Worm (Caenorhabditis elegans) whole organism, young adult: Measurements from ENCODE around the gene rbm-25.

Source experiments
- B0035.1 ChIP-seq: sonication (generic microtip); optimal IDR thresholded peaks from 2 replicates; lab custom pipeline; 2016; ENCODE audit warnings: missing genetic modification characterization, mild to moderate bottlenecking, missing compliant biosample characterization, missing genotype, missing genetic modification reagents
- D2030.7 ChIP-seq: fragments of 200-800 bp; sonication (Bioruptor generic); IDR thresholded peaks from 2 replicates; pipeline ENCODE4 v1.3.6; 2022; ENCODE audit warnings: missing genetic modification reagents, missing genetic modification characterization, missing compliant biosample characterization
- F22D6.2 ChIP-seq: sonication (generic microtip); optimal IDR thresholded peaks from 2 replicates; lab custom pipeline; 2016; ENCODE audit warnings: mild to moderate bottlenecking, missing genetic modification characterization, missing compliant biosample characterization
- F57A8.1 ChIP-seq: fragments of 200-800 bp; sonication (Bioruptor generic); optimal IDR thresholded peaks from 2 replicates; lab custom pipeline; 2018; ENCODE audit warnings: mild to moderate bottlenecking, missing genetic modification characterization, moderate library complexity, missing compliant biosample characterization
- F57C9.4 ChIP-seq: sonication (generic microtip); optimal IDR thresholded peaks from 2 replicates; lab custom pipeline; 2017; ENCODE audit warnings: mild to moderate bottlenecking, missing genetic modification characterization, missing compliant biosample characterization
- K11D2.4 ChIP-seq: fragments of 200-800 bp; sonication (Bioruptor generic); IDR thresholded peaks from 2 replicates; pipeline ENCODE4 v1.3.6; 2022; ENCODE audit warnings: missing genetic modification reagents, missing genetic modification characterization, missing compliant biosample characterization
- ZK185.1 ChIP-seq: sonication (generic microtip); optimal IDR thresholded peaks from 2 replicates; lab custom pipeline; 2016; ENCODE audit warnings: mild to moderate bottlenecking, missing genetic modification characterization, missing compliant biosample characterization; ENCODE audit not compliant: poor library complexity, severe bottlenecking
- akir-1 ChIP-seq: fragments of 200-800 bp; sonication (Bioruptor generic); optimal IDR thresholded peaks from 2 replicates; lab custom pipeline; 2018; ENCODE audit warnings: mild to moderate bottlenecking, missing genetic modification characterization, moderate library complexity, missing compliant biosample characterization
- athp-1 ChIP-seq: sonication (generic microtip); optimal IDR thresholded peaks from 2 replicates; lab custom pipeline; 2017; ENCODE audit warnings: mild to moderate bottlenecking, missing genetic modification characterization, missing compliant biosample characterization
- ceh-27 ChIP-seq: fragments of 200-800 bp; sonication (Bioruptor generic); optimal IDR thresholded peaks from 2 replicates; lab custom pipeline; 2018; ENCODE audit warnings: mild to moderate bottlenecking, missing genetic modification characterization, moderate library complexity, missing compliant biosample characterization
- ceh-79 ChIP-seq: sonication (generic microtip); optimal IDR thresholded peaks from 2 replicates; lab custom pipeline; 2017; ENCODE audit warnings: mild to moderate bottlenecking, missing genetic modification characterization, missing compliant biosample characterization
- chd-7 ChIP-seq: sonication (generic microtip); optimal IDR thresholded peaks from 2 replicates; lab custom pipeline; 2016; ENCODE audit warnings: mild to moderate bottlenecking, missing genetic modification characterization, moderate library complexity, missing compliant biosample characterization
- dpff-1 ChIP-seq: sonication (generic microtip); optimal IDR thresholded peaks from 2 replicates; lab custom pipeline; 2017; ENCODE audit warnings: mild to moderate bottlenecking, missing genetic modification characterization, missing compliant biosample characterization
- ets-4 ChIP-seq: fragments of 200-800 bp; sonication (Bioruptor generic); optimal IDR thresholded peaks from 2 replicates; lab custom pipeline; 2018; ENCODE audit warnings: mild to moderate bottlenecking, missing genetic modification characterization, missing compliant biosample characterization
- fkh-3 ChIP-seq: sonication (generic microtip); optimal IDR thresholded peaks from 2 replicates; lab custom pipeline; 2016; ENCODE audit warnings: mild to moderate bottlenecking, missing genetic modification characterization, missing compliant biosample characterization
- hlh-12 ChIP-seq: sonication (generic microtip); optimal IDR thresholded peaks from 2 replicates; lab custom pipeline; 2016; ENCODE audit warnings: missing genetic modification characterization, missing compliant biosample characterization
- hsf-1 ChIP-seq: fragments of 200-800 bp; sonication (Bioruptor generic); IDR thresholded peaks from 2 replicates; pipeline ENCODE4 v1.3.6; 2022; ENCODE audit warnings: missing genetic modification reagents, missing genetic modification characterization, missing compliant biosample characterization
- let-526 ChIP-seq: fragments of 200-800 bp; sonication (Bioruptor generic); IDR thresholded peaks from 2 replicates; pipeline ENCODE4 v1.3.6; 2022; ENCODE audit warnings: missing genetic modification reagents, missing genetic modification characterization, missing compliant biosample characterization
- let-607 ChIP-seq, 2 experiments: fragments of 200-800 bp in 1 of 2; sonication (Bioruptor generic) in 1 of 2; sonication (generic microtip) in 1 of 2; optimal IDR thresholded peaks; 2 replicates each; lab custom pipeline; 2016 to 2018; ENCODE audit warnings: mild to moderate bottlenecking in 2 of 2, missing compliant biosample characterization in 2 of 2, missing genetic modification characterization in 2 of 2, moderate library complexity in 2 of 2, missing genotype in 1 of 2
- lin-54 ChIP-seq: fragments of 200-800 bp; sonication (Bioruptor generic); optimal IDR thresholded peaks from 2 replicates; lab custom pipeline; 2018; ENCODE audit warnings: mild to moderate bottlenecking, missing genetic modification characterization, missing compliant biosample characterization
- lsy-27 ChIP-seq: sonication (generic microtip); optimal IDR thresholded peaks from 2 replicates; lab custom pipeline; 2017; ENCODE audit warnings: missing genetic modification characterization, mild to moderate bottlenecking, missing compliant biosample characterization, antibody characterized with exemption, missing genotype, borderline replicate concordance; ENCODE audit not compliant: insufficient read depth
- madf-3 ChIP-seq: fragments of 200-800 bp; sonication (Bioruptor generic); IDR thresholded peaks from 2 replicates; pipeline ENCODE4 v1.3.6; 2022; ENCODE audit warnings: missing genetic modification reagents, missing genetic modification characterization, missing compliant biosample characterization
- madf-6 ChIP-seq: fragments of 200-800 bp; sonication (Bioruptor generic); IDR thresholded peaks from 2 replicates; pipeline ENCODE4 v1.3.6; 2022; ENCODE audit warnings: missing genetic modification reagents, missing genetic modification characterization, missing compliant biosample characterization
- mes-4 ChIP-seq: sonication (generic microtip); optimal IDR thresholded peaks from 2 replicates; lab custom pipeline; 2016; ENCODE audit warnings: missing genotype, missing genetic modification characterization, missing compliant biosample characterization
- nfya-1 ChIP-seq: sonication (generic microtip); optimal IDR thresholded peaks from 2 replicates; lab custom pipeline; 2017; ENCODE audit warnings: antibody characterized with exemption, missing compliant biosample characterization, missing genetic modification characterization, borderline replicate concordance; ENCODE audit not compliant: insufficient read depth
- rcor-1 ChIP-seq: fragments of 200-800 bp; sonication (Bioruptor generic); IDR thresholded peaks from 2 replicates; pipeline ENCODE4 v1.3.6; 2022; ENCODE audit warnings: missing genetic modification reagents, missing genetic modification characterization, missing compliant biosample characterization
- repo-1 ChIP-seq: sonication (generic microtip); optimal IDR thresholded peaks from 2 replicates; lab custom pipeline; 2017; ENCODE audit warnings: mild to moderate bottlenecking, missing genetic modification characterization, missing compliant biosample characterization
- snpc-1.3 ChIP-seq: sonication (generic microtip); optimal IDR thresholded peaks from 2 replicates; lab custom pipeline; 2017; ENCODE audit warnings: missing genetic modification characterization, mild to moderate bottlenecking, missing compliant biosample characterization, antibody characterized with exemption, moderate library complexity, missing genotype, missing genetic modification reagents; ENCODE audit not compliant: insufficient read depth
- tbp1 ChIP-seq: fragments of 200-800 bp; sonication (Bioruptor generic); optimal IDR thresholded peaks from 2 replicates; lab custom pipeline; 2018; ENCODE audit warnings: mild to moderate bottlenecking, missing genetic modification characterization, missing compliant biosample characterization
- tbx-9 ChIP-seq: sonication (generic microtip); optimal IDR thresholded peaks from 2 replicates; lab custom pipeline; 2016; ENCODE audit warnings: borderline replicate concordance, missing genetic modification characterization, inconsistent platforms, missing compliant biosample characterization
- zim-3 ChIP-seq: sonication (generic microtip); optimal IDR thresholded peaks from 2 replicates; lab custom pipeline; 2017; ENCODE audit warnings: mild to moderate bottlenecking, missing genetic modification characterization, moderate library complexity, missing compliant biosample characterization
- ztf-22 ChIP-seq: fragments of 200-800 bp; sonication (Bioruptor generic); optimal IDR thresholded peaks from 2 replicates; lab custom pipeline; 2018; ENCODE audit warnings: mild to moderate bottlenecking, missing genetic modification characterization, moderate library complexity, missing compliant biosample characterization
- ztf-25 ChIP-seq: fragments of 200-800 bp; sonication (Bioruptor generic); IDR thresholded peaks from 2 replicates; pipeline ENCODE4 v1.3.6; 2022; ENCODE audit warnings: missing genetic modification reagents, missing genetic modification characterization, missing compliant biosample characterization
- ztf-26 ChIP-seq: sonication (generic microtip); optimal IDR thresholded peaks from 2 replicates; lab custom pipeline; 2017; ENCODE audit warnings: missing genetic modification characterization, missing compliant biosample characterization
- ztf-3 ChIP-seq: fragments of 200-800 bp; sonication (Bioruptor generic); optimal IDR thresholded peaks from 2 replicates; lab custom pipeline; 2018; ENCODE audit warnings: mild to moderate bottlenecking, missing genetic modification characterization, missing compliant biosample characterization

rbm-25 gene

ce11 chrV:12506185-12506584 lies 8.2 kb downstream of the rbm-25 start, which contains the start of gene nlp-46:
nlp-46 (minus strand) TSS chrV:12506285.
- TF ChIP-seq madf-6 (GFP tag; lab: Robert Waterston, UW) (no peak), snpc-1.3 (tag; lab: Kevin White, UChicago) (no peak)

- peak; percentile 55 for TF ChIP-seq ceh-27
- peak; percentile 38 for TF ChIP-seq tbx-9 (tag; lab: Kevin White, UChicago)
- peak; percentile 2 for TF ChIP-seq ets-4 (GFP tag; lab: Kevin White, UChicago)
- TF ChIP-seq nfya-1 (tag; lab: Kevin White, UChicago) = peak; percentile 57
- TF ChIP-seq F57C9.4 (tag; lab: Kevin White, UChicago) = peak; percentile 63
- peak; percentile 60 for TF ChIP-seq athp-1 (tag; lab: Kevin White, UChicago)
- peak in 1 of 2 experiments; percentile 38 for TF ChIP-seq let-607 (tag; optimal IDR thresholded peaks at IDR 0.05; lab: Kevin White, UChicago)
- TF ChIP-seq ceh-79 (tag; lab: Kevin White, UChicago) = peak; percentile 27
- peak; percentile 29 for TF ChIP-seq ztf-3 (GFP tag; lab: Kevin White, UChicago)
- peak; percentile 65 for TF ChIP-seq mes-4
- TF ChIP-seq tbp1 (GFP tag; lab: Kevin White, UChicago) = peak; percentile 13
- peak; percentile 43 for TF ChIP-seq hlh-12 (tag; lab: Kevin White, UChicago)
- TF ChIP-seq B0035.1 (tag; lab: Kevin White, UChicago) = peak; percentile 47
- TF ChIP-seq zim-3 = peak; percentile 79
- TF ChIP-seq fkh-3 (tag; lab: Kevin White, UChicago) = peak; percentile 53
- peak; percentile 47 for TF ChIP-seq ZK185.1 (tag; lab: Kevin White, UChicago)
- peak; percentile 62 for TF ChIP-seq F57A8.1 (GFP tag; lab: Kevin White, UChicago)
- TF ChIP-seq repo-1 (tag; lab: Kevin White, UChicago) = peak; percentile 67
- TF ChIP-seq ztf-22 (GFP tag; lab: Kevin White, UChicago) = peak; percentile 61
- peak; percentile 69 for TF ChIP-seq chd-7
- TF ChIP-seq dpff-1 (tag; lab: Kevin White, UChicago) = peak; percentile 58
- peak; percentile 61 for TF ChIP-seq ztf-26 (tag; lab: Kevin White, UChicago)
Observed at ce11 chrV:12509922-12510582, 12.0 kb downstream of the rbm-25 start.

DNA sequence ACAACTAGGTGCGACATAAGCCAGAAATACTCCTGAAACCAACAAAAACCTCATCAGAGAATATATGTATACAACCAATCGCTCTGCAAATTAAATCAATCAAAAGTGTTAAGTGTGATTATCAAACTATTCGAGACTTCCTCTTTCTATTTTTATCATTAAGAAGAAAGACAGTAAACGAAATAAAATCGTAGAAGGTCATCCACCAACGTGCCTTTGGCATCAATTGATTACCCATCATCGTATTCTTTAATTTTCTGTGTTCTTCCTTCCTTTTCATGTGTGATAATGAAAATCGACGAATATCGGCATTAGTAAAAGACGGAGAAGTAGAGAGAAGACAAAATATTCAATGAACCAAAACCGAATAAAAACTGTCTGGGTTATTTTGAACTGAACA lies 13.9 kb downstream of the rbm-25 start:
- TF ChIP-seq rcor-1 (GFP tag; lab: Robert Waterston, UW) (no peak), K11D2.4 (GFP tag; lab: Robert Waterston, UW) (no peak), madf-3 (GFP tag; lab: Robert Waterston, UW) (no peak), lin-54 (GFP tag; lab: Kevin White, UChicago) (no peak), D2030.7 (GFP tag; lab: Robert Waterston, UW) (no peak), ztf-25 (GFP tag; lab: Robert Waterston, UW) (no peak), hsf-1 (GFP tag; lab: Robert Waterston, UW) (no peak), lsy-27 (tag; lab: Kevin White, UChicago) (no peak), let-526 (GFP tag; lab: Robert Waterston, UW) (no peak), chd-7 (no peak), F57C9.4 (tag; lab: Kevin White, UChicago) (no peak), akir-1 (GFP tag; lab: Kevin White, UChicago) (no peak), F22D6.2 (no peak)
